Worm (Caenorhabditis elegans) whole organism, L1 larva: ENCODE data around the gene dyf-6.

ENCODE experiments used
- blmp-1 ChIP-seq: fragments of 150-350 bp; optimal IDR thresholded peaks from 2 replicates; lab custom pipeline; 2014; ENCODE audit warnings: missing biosample characterization, missing genetic modification characterization
- ces-1 ChIP-seq: fragments of 150-350 bp; optimal IDR thresholded peaks from 2 replicates; lab custom pipeline; 2014; ENCODE audit warnings: missing biosample characterization, missing genetic modification reagents, missing genetic modification characterization
- dpl-1 ChIP-seq, 3 experiments: fragments of 150-350 bp in 2 of 3; sonication (generic microtip) in 1 of 3; optimal IDR thresholded peaks; 2 replicates each; lab custom pipeline; 2014 to 2017; ENCODE audit warnings: missing biosample characterization in 3 of 3, missing genetic modification characterization in 3 of 3, missing genetic modification reagents in 3 of 3
- egl-27 ChIP-seq, 2 experiments: fragments of 150-350 bp in 1 of 2; sonication (generic microtip); optimal IDR thresholded peaks; 3 replicates each; lab custom pipeline; 2017 to 2018; ENCODE audit warnings: missing biosample characterization in 2 of 2, missing genetic modification characterization in 2 of 2, missing genetic modification reagents in 2 of 2
- fkh-10 ChIP-seq: sonication (generic microtip); optimal IDR thresholded peaks from 2 replicates; lab custom pipeline; 2017; ENCODE audit warnings: missing biosample characterization, missing genetic modification reagents, missing genetic modification characterization
- fkh-8 ChIP-seq: sonication (generic microtip); optimal IDR thresholded peaks from 2 replicates; lab custom pipeline; 2016; ENCODE audit warnings: mild to moderate bottlenecking, missing genetic modification characterization, missing compliant biosample characterization
- jun-1 ChIP-seq: fragments of 150-350 bp; optimal IDR thresholded peaks from 2 replicates; lab custom pipeline; 2014; ENCODE audit warnings: missing biosample characterization, missing genetic modification reagents, missing genetic modification characterization
- lin-35 ChIP-seq, 2 experiments: fragments of 150-350 bp; optimal IDR thresholded peaks; 2 replicates each; lab custom pipeline; 2014; ENCODE audit warnings: missing biosample characterization in 2 of 2, missing genetic modification characterization in 2 of 2, missing genetic modification reagents in 2 of 2
- lin-39 ChIP-seq: fragments of 150-350 bp; optimal IDR thresholded peaks from 2 replicates; lab custom pipeline; 2014; ENCODE audit warnings: missing biosample characterization, missing genetic modification reagents, missing genetic modification characterization
- lsy-2 ChIP-seq, 2 experiments: fragments of 150-350 bp; optimal IDR thresholded peaks; 2 replicates each; lab custom pipeline; 2014; ENCODE audit warnings: missing biosample characterization in 2 of 2, missing genetic modification characterization in 2 of 2
- sptf-1 ChIP-seq: fragments of 150-350 bp; optimal IDR thresholded peaks from 2 replicates; lab custom pipeline; 2014; ENCODE audit warnings: missing biosample characterization, missing genetic modification characterization
- tbx-2 ChIP-seq: sonication (generic microtip); optimal IDR thresholded peaks from 2 replicates; lab custom pipeline; 2016; ENCODE audit warnings: missing genetic modification characterization, missing compliant biosample characterization
- tlp-1 ChIP-seq: fragments of 150-350 bp; optimal IDR thresholded peaks from 2 replicates; lab custom pipeline; 2014; ENCODE audit warnings: missing biosample characterization, missing genetic modification characterization
- unc-62 ChIP-seq: fragments of 150-350 bp; optimal IDR thresholded peaks from 2 replicates; lab custom pipeline; 2014; ENCODE audit warnings: missing biosample characterization, missing genetic modification reagents, missing genetic modification characterization

- no peak for TF ChIP-seq egl-27 (tag; optimal IDR thresholded peaks at IDR 0.05; lab: Kevin White, UChicago)
- no peak for TF ChIP-seq unc-62 (GFP tag; lab: Kevin White, UChicago)
- TF ChIP-seq tbx-2, result no peak
- TF ChIP-seq fkh-8 (tag; lab: Kevin White, UChicago), result no peak
- TF ChIP-seq tlp-1 (tag; lab: Kevin White, UChicago), result no peak
- no peak for TF ChIP-seq blmp-1 (tag; lab: Kevin White, UChicago)
- TF ChIP-seq lin-35 (GFP tag; optimal IDR thresholded peaks at IDR 0.05; lab: Kevin White, UChicago), result no peak
- TF ChIP-seq jun-1, result no peak
- no peak for TF ChIP-seq sptf-1 (tag; lab: Kevin White, UChicago)
- TF ChIP-seq dpl-1 (GFP tag; optimal IDR thresholded peaks at IDR 0.05; lab: Kevin White, UChicago), result no peak
- TF ChIP-seq fkh-10 (GFP tag; lab: Kevin White, UChicago), result no peak
- no peak for TF ChIP-seq ces-1 (GFP tag; lab: Kevin White, UChicago)
- TF ChIP-seq lsy-2 (tag; optimal IDR thresholded peaks at IDR 0.05; lab: Kevin White, UChicago), result no peak
- TF ChIP-seq lin-39, result no peak
These were observed 8.9 kb upstream of the dyf-6 start for ce11 chrX:10395177-10395576.
